Worm (Caenorhabditis elegans) whole organism, mixed stage, embryonic: ENCODE data around the gene H43E16.1.

Source experiments
- M03D4.4 ChIP-seq: sonication (generic microtip); optimal IDR thresholded peaks from 2 replicates; lab custom pipeline; 2017; ENCODE audit warnings: mild to moderate bottlenecking, missing genetic modification characterization, missing compliant biosample characterization
- bed-3 ChIP-seq: fragments of 200-800 bp; sonication (Bioruptor generic); optimal IDR thresholded peaks from 3 replicates; lab custom pipeline; 2018; ENCODE audit warnings: mild to moderate bottlenecking, missing genetic modification characterization, moderate library complexity, missing compliant biosample characterization
- blmp-1 ChIP-seq: fragments of 150-350 bp; optimal IDR thresholded peaks from 2 replicates; lab custom pipeline; 2014; ENCODE audit warnings: missing biosample characterization, missing genetic modification characterization
- ceh-39 ChIP-seq: fragments of 150-350 bp; optimal IDR thresholded peaks from 2 replicates; lab custom pipeline; 2014; ENCODE audit warnings: missing biosample characterization, missing genetic modification characterization
- ceh-43 ChIP-seq: fragments of 200-800 bp; sonication (Bioruptor generic); optimal IDR thresholded peaks from 2 replicates; lab custom pipeline; 2018; ENCODE audit warnings: mild to moderate bottlenecking, missing genetic modification characterization, moderate library complexity, missing compliant biosample characterization
- ceh-83 ChIP-seq: fragments of 200-800 bp; sonication (Bioruptor generic); optimal IDR thresholded peaks from 2 replicates; lab custom pipeline; 2018; ENCODE audit warnings: mild to moderate bottlenecking, missing genetic modification characterization, missing compliant biosample characterization
- ces-1 ChIP-seq: fragments of 150-350 bp; optimal IDR thresholded peaks from 2 replicates; lab custom pipeline; 2014; ENCODE audit warnings: missing biosample characterization, missing genetic modification reagents, missing genetic modification characterization
- cnd-1 ChIP-seq: fragments of 200-800 bp; sonication (Bioruptor generic); optimal IDR thresholded peaks from 2 replicates; lab custom pipeline; 2018; ENCODE audit warnings: mild to moderate bottlenecking, missing genetic modification characterization, missing compliant biosample characterization
- drap-1 ChIP-seq: fragments of 200-800 bp; sonication (Bioruptor generic); optimal IDR thresholded peaks from 3 replicates; lab custom pipeline; 2018; ENCODE audit warnings: mild to moderate bottlenecking, missing genetic modification characterization, missing compliant biosample characterization
- elt-1 ChIP-seq: sonication (generic microtip); optimal IDR thresholded peaks from 2 replicates; lab custom pipeline; 2017; ENCODE audit warnings: missing genetic modification characterization, mild to moderate bottlenecking, missing compliant biosample characterization, antibody characterized with exemption, moderate library complexity, borderline replicate concordance; ENCODE audit not compliant: insufficient read depth
- elt-3 ChIP-seq: fragments of 150-350 bp; optimal IDR thresholded peaks from 2 replicates; lab custom pipeline; 2014; ENCODE audit warnings: missing biosample characterization, missing genetic modification characterization
- flh-1 ChIP-seq: fragments of 200-800 bp; sonication (Bioruptor generic); optimal IDR thresholded peaks from 2 replicates; lab custom pipeline; 2018; ENCODE audit warnings: mild to moderate bottlenecking, missing genetic modification characterization, moderate library complexity, missing compliant biosample characterization
- ham-2 ChIP-seq: fragments of 200-800 bp; sonication (Bioruptor generic); optimal IDR thresholded peaks from 2 replicates; lab custom pipeline; 2018; ENCODE audit warnings: mild to moderate bottlenecking, missing genetic modification characterization, missing compliant biosample characterization
- hlh-1 ChIP-seq: fragments of 150-350 bp; optimal IDR thresholded peaks from 2 replicates; lab custom pipeline; 2014; ENCODE audit warnings: missing biosample characterization, missing genetic modification reagents, missing genetic modification characterization
- lin-13 ChIP-seq: fragments of 150-350 bp; optimal IDR thresholded peaks from 2 replicates; lab custom pipeline; 2014; ENCODE audit warnings: missing biosample characterization, missing genetic modification characterization
- lin-32 ChIP-seq: fragments of 200-800 bp; sonication (Bioruptor generic); optimal IDR thresholded peaks from 2 replicates; lab custom pipeline; 2018; ENCODE audit warnings: mild to moderate bottlenecking, missing genetic modification characterization, missing compliant biosample characterization
- lsy-2 ChIP-seq: fragments of 150-350 bp; optimal IDR thresholded peaks from 2 replicates; lab custom pipeline; 2014; ENCODE audit warnings: missing biosample characterization, missing genetic modification characterization
- mep-1 ChIP-seq: fragments of 150-350 bp; optimal IDR thresholded peaks from 2 replicates; lab custom pipeline; 2017; ENCODE audit warnings: missing biosample characterization, missing genetic modification reagents, missing genetic modification characterization, inconsistent platforms
- mls-2 ChIP-seq: sonication (generic microtip); optimal IDR thresholded peaks from 2 replicates; lab custom pipeline; 2016; ENCODE audit warnings: mild to moderate bottlenecking, missing genetic modification characterization, moderate library complexity, missing compliant biosample characterization
- nhr-12 ChIP-seq: fragments of 150-350 bp; optimal IDR thresholded peaks from 2 replicates; lab custom pipeline; 2014; ENCODE audit warnings: missing biosample characterization, missing genetic modification characterization
- nhr-2 ChIP-seq: fragments of 150-350 bp; optimal IDR thresholded peaks from 2 replicates; lab custom pipeline; 2014; ENCODE audit warnings: missing biosample characterization, missing genetic modification characterization
- nhr-237 ChIP-seq: fragments of 150-350 bp; optimal IDR thresholded peaks from 2 replicates; lab custom pipeline; 2014; ENCODE audit warnings: missing biosample characterization, missing genetic modification characterization
- nhr-28 ChIP-seq: fragments of 150-350 bp; optimal IDR thresholded peaks from 2 replicates; lab custom pipeline; 2014; ENCODE audit warnings: missing biosample characterization, missing genetic modification characterization
- nhr-76 ChIP-seq: sonication (generic microtip); optimal IDR thresholded peaks from 2 replicates; lab custom pipeline; 2017; ENCODE audit warnings: missing biosample characterization, missing genetic modification characterization
- pha-4 ChIP-seq: fragments of 150-350 bp; optimal IDR thresholded peaks from 2 replicates; lab custom pipeline; 2018; ENCODE audit warnings: missing biosample characterization, missing genetic modification reagents, missing genetic modification characterization
- sem-2 ChIP-seq: fragments of 200-800 bp; sonication (Bioruptor generic); optimal IDR thresholded peaks from 2 replicates; lab custom pipeline; 2018; ENCODE audit warnings: mild to moderate bottlenecking, missing genetic modification characterization, missing compliant biosample characterization
- snpc-4 ChIP-seq: fragments of 150-350 bp; optimal IDR thresholded peaks from 2 replicates; lab custom pipeline; 2014; ENCODE audit warnings: missing biosample characterization, missing genetic modification characterization
- sptf-1 ChIP-seq: sonication (generic microtip); optimal IDR thresholded peaks from 2 replicates; lab custom pipeline; 2017; ENCODE audit warnings: mild to moderate bottlenecking, missing genetic modification characterization, moderate library complexity, missing compliant biosample characterization
- tbx-8 ChIP-seq: fragments of 200-800 bp; sonication (Bioruptor generic); optimal IDR thresholded peaks from 2 replicates; lab custom pipeline; 2018; ENCODE audit warnings: mild to moderate bottlenecking, missing genetic modification characterization, moderate library complexity, missing compliant biosample characterization
- unc-120 ChIP-seq: sonication (generic microtip); optimal IDR thresholded peaks from 2 replicates; lab custom pipeline; 2017; ENCODE audit warnings: missing genetic modification characterization, missing compliant biosample characterization; ENCODE audit not compliant: poor library complexity, severe bottlenecking
- unc-39 ChIP-seq: fragments of 150-350 bp; optimal IDR thresholded peaks from 2 replicates; lab custom pipeline; 2014; ENCODE audit warnings: missing biosample characterization, missing genetic modification characterization
- unc-62 ChIP-seq: fragments of 150-350 bp; optimal IDR thresholded peaks from 2 replicates; lab custom pipeline; 2014; ENCODE audit warnings: missing biosample characterization, missing genetic modification reagents, missing genetic modification characterization
- zip-8 ChIP-seq: fragments of 150-350 bp; optimal IDR thresholded peaks from 2 replicates; lab custom pipeline; 2014; ENCODE audit warnings: missing biosample characterization, missing genetic modification characterization
- ztf-11 ChIP-seq: fragments of 150-350 bp; optimal IDR thresholded peaks from 2 replicates; lab custom pipeline; 2014; ENCODE audit warnings: missing biosample characterization, missing genetic modification characterization

The H43E16.1 gene

DNA sequence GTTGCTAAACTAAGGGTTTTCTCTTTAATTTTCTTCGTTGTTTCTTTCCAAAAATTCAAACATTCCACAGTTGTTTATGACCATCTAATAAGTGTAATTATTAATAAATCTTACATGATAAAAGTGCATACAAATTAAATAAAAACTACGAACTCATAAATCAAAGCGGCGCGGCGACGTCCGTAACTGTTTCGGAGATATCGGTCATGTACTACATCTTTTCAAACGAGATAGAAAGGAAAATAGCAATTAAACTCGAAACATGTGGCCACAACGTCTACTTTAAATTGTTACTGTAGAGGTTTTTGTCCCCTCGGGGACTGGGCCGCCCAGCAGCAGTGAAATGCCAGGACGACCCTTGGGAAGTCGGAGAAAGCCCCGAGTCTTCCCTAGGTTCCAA lies 41.8 kb downstream of the H43E16.1 start:
- TF ChIP-seq lsy-2 (tag; lab: Kevin White, UChicago) (no peak), nhr-237 (tag; lab: Kevin White, UChicago) (no peak), ceh-83 (GFP tag; lab: Kevin White, UChicago) (no peak), nhr-76 (no peak), ztf-11 (tag; lab: Kevin White, UChicago) (no peak), hlh-1 (tag; lab: Kevin White, UChicago) (no peak), sptf-1 (tag; lab: Kevin White, UChicago) (no peak), snpc-4 (tag; lab: Kevin White, UChicago) (no peak), ces-1 (GFP tag; lab: Kevin White, UChicago) (no peak), lin-13 (tag; lab: Kevin White, UChicago) (no peak)

DNA sequence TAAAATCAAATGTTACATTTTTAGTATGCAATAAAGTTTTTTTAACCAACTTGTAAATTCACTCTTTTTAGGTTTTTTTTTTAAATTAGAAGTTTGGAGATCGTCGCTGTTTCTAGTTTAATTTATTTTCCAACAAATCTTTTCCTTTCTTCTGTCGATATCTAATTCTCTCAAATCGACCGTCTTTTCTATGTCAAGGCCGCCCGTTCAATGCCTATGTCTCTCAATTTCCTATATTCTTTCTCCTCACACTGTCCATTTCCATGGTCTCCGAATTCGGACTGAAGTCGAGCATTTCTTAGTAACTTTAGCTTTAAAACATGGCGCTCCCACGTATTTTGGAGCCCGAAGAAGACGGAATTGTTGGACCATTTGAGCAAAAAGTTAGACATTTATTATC lies 42.6 kb downstream of the H43E16.1 start, which contains the start of the genes T14B4.5 and T14B4.20:
T14B4.5 (plus strand) TSS at position 226 of the 400 bp plus-strand sequence.
T14B4.20 (plus strand) TSS at position 264 of the 400 bp plus-strand sequence.
- TF ChIP-seq blmp-1 (tag; lab: Kevin White, UChicago) = no peak
- no peak for TF ChIP-seq drap-1 (GFP tag; lab: Kevin White, UChicago)
- no peak for TF ChIP-seq nhr-76
- no peak for TF ChIP-seq tbx-8
- TF ChIP-seq nhr-2 = no peak
- TF ChIP-seq ceh-43 (GFP tag; lab: Kevin White, UChicago) = no peak
- TF ChIP-seq ztf-11 (tag; lab: Kevin White, UChicago) = no peak
- no peak for TF ChIP-seq elt-3
- TF ChIP-seq nhr-12 (tag; lab: Kevin White, UChicago) = no peak
- TF ChIP-seq lsy-2 (tag; lab: Kevin White, UChicago) = no peak
- TF ChIP-seq sptf-1 (tag; lab: Kevin White, UChicago) = no peak
- no peak for TF ChIP-seq M03D4.4 (tag; lab: Kevin White, UChicago)
- TF ChIP-seq mep-1 (tag; lab: Kevin White, UChicago) = no peak
- no peak for TF ChIP-seq pha-4 (tag; lab: Kevin White, UChicago)
- no peak for TF ChIP-seq flh-1 (GFP tag; lab: Kevin White, UChicago)
- no peak for TF ChIP-seq snpc-4 (tag; lab: Kevin White, UChicago)
- no peak for TF ChIP-seq nhr-237 (tag; lab: Kevin White, UChicago)
- no peak for TF ChIP-seq elt-1 (tag; lab: Kevin White, UChicago)
- no peak for TF ChIP-seq unc-62 (GFP tag; lab: Kevin White, UChicago)

DNA sequence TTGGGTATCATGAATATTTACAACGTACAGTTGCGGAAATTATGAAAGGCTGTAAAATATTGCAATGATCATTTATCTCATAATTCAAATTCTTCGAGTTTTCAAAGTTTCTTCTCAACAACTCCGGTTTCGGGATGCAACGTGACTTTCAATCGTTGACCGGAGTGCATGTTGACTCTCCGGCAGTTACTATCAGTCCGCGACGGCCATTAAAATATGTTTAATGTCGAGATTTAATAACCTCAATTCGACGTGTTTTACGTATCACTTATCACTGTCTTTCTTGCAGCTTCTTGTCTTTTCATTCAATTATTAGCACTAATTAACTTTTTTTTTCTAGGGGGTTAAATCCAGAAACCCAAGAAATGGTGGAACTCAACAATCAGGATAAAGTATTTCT lies 44.2 kb downstream of the H43E16.1 start, which contains the start of gene tsp-10:
tsp-10 (plus strand) TSS at position 366 of the 400 bp plus-strand sequence.
- TF ChIP-seq drap-1 (GFP tag; lab: Kevin White, UChicago) = no peak
- no peak for TF ChIP-seq elt-1 (tag; lab: Kevin White, UChicago)
- TF ChIP-seq nhr-28 (tag; lab: Kevin White, UChicago) = no peak
- TF ChIP-seq ceh-83 (GFP tag; lab: Kevin White, UChicago) = no peak
- TF ChIP-seq cnd-1 (tag; lab: Kevin White, UChicago) = no peak
- no peak for TF ChIP-seq zip-8 (tag; lab: Kevin White, UChicago)
- no peak for TF ChIP-seq unc-120 (tag; lab: Kevin White, UChicago)
- no peak for TF ChIP-seq M03D4.4 (tag; lab: Kevin White, UChicago)
- no peak for TF ChIP-seq nhr-76
- TF ChIP-seq blmp-1 (tag; lab: Kevin White, UChicago) = no peak
- TF ChIP-seq ham-2 (GFP tag; lab: Kevin White, UChicago) = no peak
- TF ChIP-seq ceh-43 (GFP tag; lab: Kevin White, UChicago) = no peak
- TF ChIP-seq ztf-11 (tag; lab: Kevin White, UChicago) = no peak
- no peak for TF ChIP-seq lin-13 (tag; lab: Kevin White, UChicago)
- no peak for TF ChIP-seq sptf-1 (tag; lab: Kevin White, UChicago)
- TF ChIP-seq pha-4 (tag; lab: Kevin White, UChicago) = no peak
- no peak for TF ChIP-seq nhr-12 (tag; lab: Kevin White, UChicago)
- no peak for TF ChIP-seq ceh-39 (tag; lab: Kevin White, UChicago)
- no peak for TF ChIP-seq mep-1 (tag; lab: Kevin White, UChicago)
- TF ChIP-seq, all 35 proteins: peak for 0

DNA sequence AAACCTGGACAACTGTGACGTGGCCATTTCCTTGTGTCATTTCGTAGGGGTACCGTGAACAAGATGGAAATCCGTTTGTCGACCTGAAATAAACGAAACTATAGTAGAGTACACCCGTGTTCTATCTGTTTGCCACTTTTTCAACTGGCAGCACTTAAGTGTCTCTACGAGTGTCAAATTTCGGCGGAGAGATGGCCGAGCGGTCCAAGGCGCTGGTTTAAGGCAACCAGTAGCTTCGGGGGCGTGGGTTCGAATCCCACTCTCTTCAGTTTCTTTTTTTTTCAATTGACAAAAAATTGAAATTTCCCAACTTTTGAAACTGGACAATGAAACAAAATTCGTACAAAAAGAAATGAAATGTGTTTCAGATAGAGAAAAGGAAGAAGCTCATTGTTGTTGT lies 47.5 kb downstream of the H43E16.1 start:
- TF ChIP-seq M03D4.4 (tag; lab: Kevin White, UChicago) (peak; percentile 52), lin-32 (no peak), ceh-39 (tag; lab: Kevin White, UChicago) (no peak), unc-62 (GFP tag; lab: Kevin White, UChicago) (no peak), mep-1 (tag; lab: Kevin White, UChicago) (peak; percentile 5), sptf-1 (tag; lab: Kevin White, UChicago) (peak; percentile 42), ztf-11 (tag; lab: Kevin White, UChicago) (no peak), bed-3 (GFP tag; lab: Kevin White, UChicago) (peak; percentile 34), nhr-237 (tag; lab: Kevin White, UChicago) (no peak), zip-8 (tag; lab: Kevin White, UChicago) (no peak), mls-2 (tag; lab: Kevin White, UChicago) (no peak), lsy-2 (tag; lab: Kevin White, UChicago) (no peak), drap-1 (GFP tag; lab: Kevin White, UChicago) (peak; percentile 30), sem-2 (GFP tag; lab: Kevin White, UChicago) (no peak), nhr-76 (no peak), snpc-4 (tag; lab: Kevin White, UChicago) (no peak), unc-120 (tag; lab: Kevin White, UChicago) (peak; percentile 41), unc-39 (tag; lab: Kevin White, UChicago) (peak; percentile 48), elt-3 (no peak), nhr-2 (no peak), ces-1 (GFP tag; lab: Kevin White, UChicago) (no peak)
